Fruit fly (Drosophila melanogaster): ENCODE measurements around the gene CG13288.

DNA sequence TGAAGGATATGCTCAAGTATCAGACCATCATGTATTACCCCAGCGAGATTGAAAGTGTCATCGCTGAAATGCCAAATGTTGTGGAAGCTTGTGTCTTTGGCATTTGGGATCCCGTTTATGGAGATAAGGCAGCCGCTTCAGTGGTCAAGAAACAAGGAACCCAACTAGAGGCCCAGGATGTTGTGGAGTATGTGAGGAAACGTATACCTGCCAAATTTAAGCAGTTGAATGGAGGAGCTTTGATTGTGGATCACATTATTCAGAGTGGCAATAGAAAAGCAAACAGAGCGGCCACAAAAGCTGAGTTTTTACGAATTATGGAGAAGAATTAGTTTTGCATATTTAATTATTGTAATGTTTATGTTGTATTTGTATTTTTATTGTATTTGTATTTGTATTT lies 34.2 kb upstream of the CG13288 start, which contains the start of gene CG18586:
- TF ChIP-seq CG8478 (optimal IDR thresholded peaks at IDR 0.05), result no peak
- no peak for TF ChIP-seq CTCF (optimal IDR thresholded peaks at IDR 0.05)
